Fruit fly (Drosophila melanogaster) S2 (cell line): ENCODE results near the gene snk.

ENCODE experiments used
- CG8478 ChIP-seq: fragments of >200 bp; optimal IDR thresholded peaks from 2 replicates; lab custom pipeline; 2018
- CTCF ChIP-seq, 2 experiments: fragments of >200 bp; optimal IDR thresholded peaks; 2 replicates each; lab custom pipeline; 2018

dm6 chr3R:13088395-13088794 is 45.8 kb upstream of the snk start, which contains the start of gene timeout:
- TF ChIP-seq CG8478 (no peak), CTCF (optimal IDR thresholded peaks at IDR 0.05; lab: Kevin White, UChicago) (peak in 1 of 2 experiments; percentile 55)
